Fruit fly (Drosophila melanogaster) whole organism, wandering third instar larva: ENCODE measurements around the gene CG12521.

Source experiments
- Abd-B ChIP-seq: fragments of >200 bp; optimal IDR thresholded peaks from 2 replicates; lab custom pipeline; 2017; ENCODE audit warnings: missing biosample characterization, missing genetic modification characterization
- CG9705 ChIP-seq: fragments of 200-800 bp; sonication (Bioruptor generic); optimal IDR thresholded peaks from 2 replicates; lab custom pipeline; 2018; ENCODE audit warnings: missing biosample characterization, mild to moderate bottlenecking, missing genetic modification characterization
- Hnf4 ChIP-seq: fragments of 200-800 bp; sonication (Bioruptor generic); optimal IDR thresholded peaks from 2 replicates; lab custom pipeline; 2016; ENCODE audit warnings: missing biosample characterization, mild to moderate bottlenecking, missing genetic modification characterization
- Jra ChIP-seq: sonication (Bioruptor generic); optimal IDR thresholded peaks from 2 replicates; lab custom pipeline; 2016; ENCODE audit warnings: missing biosample characterization, missing genetic modification characterization
- Myc ChIP-seq: fragments of >200 bp; optimal IDR thresholded peaks from 2 replicates; lab custom pipeline; 2017

- TF ChIP-seq Hnf4 (GFP tag; lab: Kevin White, UChicago) (no peak), Jra (GFP tag; lab: Kevin White, UChicago) (no peak), Myc (lab: Kevin White, UChicago) (no peak), CG9705 (GFP tag; lab: Kevin White, UChicago) (no peak), Abd-B (GFP tag; lab: Kevin White, UChicago) (no peak)
These were observed at the start of gene CG12521 for dm6 chr3L:11847703-11848102.
